Fruit fly (Drosophila melanogaster) S2 (cell line): ENCODE results near the gene PAN3.

Experiments
- CG8478 ChIP-seq: fragments of >200 bp; optimal IDR thresholded peaks from 2 replicates; lab custom pipeline; 2018
- CTCF ChIP-seq, 2 experiments: fragments of >200 bp; optimal IDR thresholded peaks; 2 replicates each; lab custom pipeline; 2018

dm6 chr3L:3070274-3071204, at the start of gene PAN3, which contains the start of gene CG32486:
- TF ChIP-seq CG8478 (lab: Kevin White, UChicago) (no peak), CTCF (optimal IDR thresholded peaks at IDR 0.05; lab: Kevin White, UChicago) (no peak)
